Worm (Caenorhabditis elegans) whole organism, L1 larva: ENCODE data around the gene T05C12.9.
A peak's percentile ranks its signal among the peaks of the same experiment; 100 is the strongest.

Experiments
- C04F5.9 ChIP-seq: sonication (generic microtip); optimal IDR thresholded peaks from 2 replicates; lab custom pipeline; 2016; ENCODE audit warnings: missing genetic modification characterization, missing compliant biosample characterization
- aha-1 ChIP-seq: fragments of 150-350 bp; optimal IDR thresholded peaks from 2 replicates; lab custom pipeline; 2014; ENCODE audit warnings: missing biosample characterization, missing genetic modification characterization
- alr-1 ChIP-seq: fragments of 200-800 bp; sonication (Bioruptor generic); optimal IDR thresholded peaks from 2 replicates; lab custom pipeline; 2018; ENCODE audit warnings: borderline replicate concordance, mild to moderate bottlenecking, missing genetic modification characterization, missing compliant biosample characterization
- aly-2 ChIP-seq: fragments of 150-350 bp; optimal IDR thresholded peaks from 2 replicates; lab custom pipeline; 2014; ENCODE audit warnings: missing biosample characterization, missing genetic modification characterization
- ama-1 ChIP-seq: fragments of 150-350 bp; optimal IDR thresholded peaks from 2 replicates; lab custom pipeline; 2014
- blmp-1 ChIP-seq: fragments of 150-350 bp; optimal IDR thresholded peaks from 2 replicates; lab custom pipeline; 2014; ENCODE audit warnings: missing biosample characterization, missing genetic modification characterization
- ceh-63 ChIP-seq: fragments of 200-800 bp; sonication (Bioruptor generic); optimal IDR thresholded peaks from 2 replicates; lab custom pipeline; 2018; ENCODE audit warnings: mild to moderate bottlenecking, missing genetic modification characterization, missing compliant biosample characterization
- ceh-8 ChIP-seq: fragments of 200-800 bp; sonication (Bioruptor generic); optimal IDR thresholded peaks from 2 replicates; lab custom pipeline; 2018; ENCODE audit warnings: mild to moderate bottlenecking, missing genetic modification characterization, moderate library complexity, missing compliant biosample characterization
- ceh-82 ChIP-seq, 3 experiments: fragments of 150-350 bp in 1 of 3; sonication (generic microtip) in 2 of 3; optimal IDR thresholded peaks; 2 replicates each; lab custom pipeline; 2014 to 2017; ENCODE audit warnings: missing biosample characterization in 3 of 3, missing genetic modification characterization in 3 of 3
- ceh-88 ChIP-seq: fragments of 200-800 bp; sonication (Bioruptor generic); IDR thresholded peaks from 2 replicates; pipeline ENCODE4 v1.3.6; 2022; ENCODE audit warnings: missing genetic modification characterization, missing compliant biosample characterization
- ces-1 ChIP-seq: fragments of 150-350 bp; optimal IDR thresholded peaks from 2 replicates; lab custom pipeline; 2014; ENCODE audit warnings: missing biosample characterization, missing genetic modification reagents, missing genetic modification characterization
- dpl-1 ChIP-seq, 3 experiments: fragments of 150-350 bp in 2 of 3; sonication (generic microtip) in 1 of 3; optimal IDR thresholded peaks; 2 replicates each; lab custom pipeline; 2014 to 2017; ENCODE audit warnings: missing biosample characterization in 3 of 3, missing genetic modification characterization in 3 of 3, missing genetic modification reagents in 3 of 3
- efl-3 ChIP-seq: fragments of 200-800 bp; sonication (Bioruptor generic); optimal IDR thresholded peaks from 2 replicates; lab custom pipeline; 2018; ENCODE audit warnings: mild to moderate bottlenecking, missing genetic modification characterization, missing compliant biosample characterization
- egl-27 ChIP-seq, 2 experiments: fragments of 150-350 bp in 1 of 2; sonication (generic microtip); optimal IDR thresholded peaks; 3 replicates each; lab custom pipeline; 2017 to 2018; ENCODE audit warnings: missing biosample characterization in 2 of 2, missing genetic modification characterization in 2 of 2, missing genetic modification reagents in 2 of 2
- ets-5 ChIP-seq: fragments of 200-800 bp; sonication (Bioruptor generic); IDR thresholded peaks from 2 replicates; pipeline ENCODE4 v1.3.6; 2022; ENCODE audit warnings: missing genetic modification characterization, missing compliant biosample characterization
- fkh-4 ChIP-seq: sonication (generic microtip); optimal IDR thresholded peaks from 2 replicates; lab custom pipeline; 2016; ENCODE audit warnings: missing compliant biosample characterization, missing genetic modification characterization, borderline replicate concordance
- fos-1 ChIP-seq: fragments of 150-350 bp; optimal IDR thresholded peaks from 2 replicates; lab custom pipeline; 2014; ENCODE audit warnings: missing biosample characterization, missing genetic modification characterization
- hlh-4 ChIP-seq: sonication (generic microtip); optimal IDR thresholded peaks from 2 replicates; lab custom pipeline; 2016; ENCODE audit warnings: mild to moderate bottlenecking, missing genetic modification characterization, missing compliant biosample characterization
- hpl-2 ChIP-seq: fragments of 150-350 bp; optimal IDR thresholded peaks from 2 replicates; lab custom pipeline; 2014; ENCODE audit warnings: missing biosample characterization, missing genetic modification reagents, missing genetic modification characterization
- isw-1 ChIP-seq: fragments of 200-800 bp; sonication (Bioruptor generic); IDR thresholded peaks from 2 replicates; pipeline ENCODE4 v1.3.6; 2022; ENCODE audit warnings: missing genetic modification characterization, missing compliant biosample characterization
- jun-1 ChIP-seq: fragments of 150-350 bp; optimal IDR thresholded peaks from 2 replicates; lab custom pipeline; 2014; ENCODE audit warnings: missing biosample characterization, missing genetic modification reagents, missing genetic modification characterization
- lin-13 ChIP-seq: fragments of 150-350 bp; optimal IDR thresholded peaks from 2 replicates; lab custom pipeline; 2014; ENCODE audit warnings: missing biosample characterization, missing genetic modification reagents, missing genetic modification characterization
- lin-15B ChIP-seq: fragments of 150-350 bp; sonication (generic microtip); optimal IDR thresholded peaks from 3 replicates; lab custom pipeline; 2014; ENCODE audit warnings: missing biosample characterization, missing genetic modification characterization
- lin-35 ChIP-seq, 2 experiments: fragments of 150-350 bp; optimal IDR thresholded peaks; 2 replicates each; lab custom pipeline; 2014; ENCODE audit warnings: missing biosample characterization in 2 of 2, missing genetic modification characterization in 2 of 2, missing genetic modification reagents in 2 of 2
- lin-39 ChIP-seq: fragments of 150-350 bp; optimal IDR thresholded peaks from 2 replicates; lab custom pipeline; 2014; ENCODE audit warnings: missing biosample characterization, missing genetic modification reagents, missing genetic modification characterization
- lir-3 ChIP-seq: sonication (generic microtip); optimal IDR thresholded peaks from 2 replicates; lab custom pipeline; 2016; ENCODE audit warnings: mild to moderate bottlenecking, missing genetic modification characterization, moderate library complexity, missing compliant biosample characterization; ENCODE audit not compliant: poor library complexity
- lsy-2 ChIP-seq, 2 experiments: fragments of 150-350 bp; optimal IDR thresholded peaks; 2 replicates each; lab custom pipeline; 2014; ENCODE audit warnings: missing biosample characterization in 2 of 2, missing genetic modification characterization in 2 of 2
- mdl-1 ChIP-seq, 2 experiments: fragments of 150-350 bp; optimal IDR thresholded peaks; 2 replicates each; lab custom pipeline; 2014 to 2017; ENCODE audit warnings: missing biosample characterization in 2 of 2, missing genetic modification characterization in 2 of 2, inconsistent platforms in 1 of 2
- mep-1 ChIP-seq: fragments of 150-350 bp; optimal IDR thresholded peaks from 2 replicates; lab custom pipeline; 2014; ENCODE audit warnings: missing biosample characterization, missing genetic modification characterization
- nhr-12 ChIP-seq: sonication (generic microtip); optimal IDR thresholded peaks from 2 replicates; lab custom pipeline; 2017; ENCODE audit warnings: missing biosample characterization, missing genetic modification characterization
- nhr-20 ChIP-seq: sonication (generic microtip); optimal IDR thresholded peaks from 2 replicates; lab custom pipeline; 2016; ENCODE audit warnings: mild to moderate bottlenecking, missing genetic modification characterization, missing compliant biosample characterization
- nhr-237 ChIP-seq: fragments of 150-350 bp; optimal IDR thresholded peaks from 2 replicates; lab custom pipeline; 2014; ENCODE audit warnings: missing biosample characterization, missing genetic modification characterization
- nhr-28 ChIP-seq: fragments of 150-350 bp; optimal IDR thresholded peaks from 2 replicates; lab custom pipeline; 2014; ENCODE audit warnings: missing biosample characterization, missing genetic modification characterization
- nhr-47 ChIP-seq: sonication (generic microtip); optimal IDR thresholded peaks from 2 replicates; lab custom pipeline; 2016; ENCODE audit warnings: mild to moderate bottlenecking, missing genetic modification characterization, moderate library complexity, missing compliant biosample characterization
- nhr-76 ChIP-seq: sonication (generic microtip); optimal IDR thresholded peaks from 2 replicates; lab custom pipeline; 2017; ENCODE audit warnings: missing biosample characterization, missing genetic modification characterization
- nhr-84 ChIP-seq: sonication (generic microtip); optimal IDR thresholded peaks from 2 replicates; lab custom pipeline; 2017; ENCODE audit warnings: missing biosample characterization, missing genetic modification characterization
- nhr-85 ChIP-seq: sonication (generic microtip); peaks from one replicate; lab custom pipeline; 2016; ENCODE audit warnings: missing genetic modification characterization, inconsistent platforms, missing compliant biosample characterization
- pag-3 ChIP-seq: sonication (generic microtip); optimal IDR thresholded peaks from 2 replicates; lab custom pipeline; 2017; ENCODE audit warnings: missing genetic modification characterization, mild to moderate bottlenecking, missing compliant biosample characterization, antibody characterized with exemption, borderline replicate concordance; ENCODE audit not compliant: insufficient read depth
- pax-3 ChIP-seq: fragments of 200-800 bp; sonication (Bioruptor generic); optimal IDR thresholded peaks from 2 replicates; lab custom pipeline; 2018; ENCODE audit warnings: mild to moderate bottlenecking, missing genetic modification characterization, moderate library complexity, missing compliant biosample characterization
- rnt-1 ChIP-seq: sonication (generic microtip); optimal IDR thresholded peaks from 2 replicates; lab custom pipeline; 2016; ENCODE audit warnings: mild to moderate bottlenecking, missing genetic modification characterization, moderate library complexity, missing compliant biosample characterization
- skn-1 ChIP-seq: fragments of 150-350 bp; optimal IDR thresholded peaks from 2 replicates; lab custom pipeline; 2014; ENCODE audit warnings: missing biosample characterization, missing genetic modification characterization
- snpc-4 ChIP-seq: fragments of 150-350 bp; optimal IDR thresholded peaks from 2 replicates; lab custom pipeline; 2014; ENCODE audit warnings: missing biosample characterization, missing genetic modification characterization
- snu-23 ChIP-seq: sonication (generic microtip); optimal IDR thresholded peaks from 2 replicates; lab custom pipeline; 2016; ENCODE audit warnings: missing genetic modification characterization, missing compliant biosample characterization
- sox-4 ChIP-seq: sonication (generic microtip); optimal IDR thresholded peaks from 2 replicates; lab custom pipeline; 2016; ENCODE audit warnings: missing genetic modification characterization, missing compliant biosample characterization
- sptf-1 ChIP-seq: fragments of 150-350 bp; optimal IDR thresholded peaks from 2 replicates; lab custom pipeline; 2014; ENCODE audit warnings: missing biosample characterization, missing genetic modification characterization
- swsn-7 ChIP-seq: sonication (generic microtip); optimal IDR thresholded peaks from 2 replicates; lab custom pipeline; 2016; ENCODE audit warnings: missing genetic modification characterization, missing compliant biosample characterization
- tbx-2 ChIP-seq: sonication (generic microtip); optimal IDR thresholded peaks from 2 replicates; lab custom pipeline; 2016; ENCODE audit warnings: missing genetic modification characterization, missing compliant biosample characterization
- unc-130 ChIP-seq: fragments of 150-350 bp; optimal IDR thresholded peaks from 2 replicates; lab custom pipeline; 2017; ENCODE audit warnings: missing biosample characterization, missing genetic modification characterization, inconsistent platforms
- unc-30 ChIP-seq: sonication (generic microtip); optimal IDR thresholded peaks from 2 replicates; lab custom pipeline; 2017; ENCODE audit warnings: missing biosample characterization, missing genetic modification characterization
- vab-15 ChIP-seq: sonication (generic microtip); optimal IDR thresholded peaks from 2 replicates; lab custom pipeline; 2017; ENCODE audit warnings: missing genotype, mild to moderate bottlenecking, missing genetic modification characterization, missing compliant biosample characterization
- xbp-1 ChIP-seq: sonication (generic microtip); optimal IDR thresholded peaks from 2 replicates; lab custom pipeline; 2016; ENCODE audit warnings: missing genetic modification characterization, missing compliant biosample characterization
- zag-1 ChIP-seq: fragments of 150-350 bp; optimal IDR thresholded peaks from 2 replicates; lab custom pipeline; 2014; ENCODE audit warnings: missing biosample characterization, missing genetic modification characterization
- ztf-11 ChIP-seq, 2 experiments: sonication (generic microtip); optimal IDR thresholded peaks; 2 replicates each; lab custom pipeline; 2016 to 2017; ENCODE audit warnings: missing genetic modification characterization in 2 of 2, missing biosample characterization in 1 of 2, missing compliant biosample characterization in 1 of 2

T05C12.9 gene

DNA sequence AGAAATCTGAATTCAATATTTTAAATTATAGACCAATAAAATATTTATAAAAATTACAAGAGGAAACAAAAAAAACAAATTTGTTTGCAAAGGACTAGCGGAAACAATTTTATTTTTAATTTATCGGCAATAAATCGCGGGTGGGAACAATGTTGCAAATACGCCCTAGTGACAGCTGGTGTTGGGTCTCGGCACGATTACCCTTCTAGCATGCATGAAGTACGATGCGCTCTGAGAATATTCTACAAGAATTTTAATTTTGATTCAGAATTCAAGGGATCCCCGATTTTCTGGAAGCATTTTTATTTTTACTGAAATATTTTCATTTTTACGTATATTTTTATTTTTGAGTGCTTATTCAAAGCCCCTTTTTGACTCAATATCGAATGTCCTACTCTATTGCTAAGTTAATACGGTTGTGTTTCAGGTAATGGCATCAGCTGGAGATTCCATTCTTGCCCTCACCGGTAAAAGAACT, 8.0 kb downstream of the T05C12.9 start, which contains the start of the genes mig-5 and cct-1:
TSS of gene mig-5 (minus strand) at position 8 of the 478 bp plus-strand sequence.
TSS of gene cct-1 (plus strand) at position 428 of the 478 bp plus-strand sequence.
- TF ChIP-seq lin-35 (GFP tag; optimal IDR thresholded peaks at IDR 0.05; lab: Kevin White, UChicago) = peak; percentile 92 to 94
- peak; percentile 91 for TF ChIP-seq snpc-4
- TF ChIP-seq swsn-7 (tag; lab: Kevin White, UChicago) = peak; percentile 98
- TF ChIP-seq ceh-63 (GFP tag; lab: Kevin White, UChicago) = peak; percentile 90
- TF ChIP-seq ceh-82 (tag; optimal IDR thresholded peaks at IDR 0.05; lab: Kevin White, UChicago) = peak; percentile 97 to 99 (median 98)
- peak; percentile 95 for TF ChIP-seq hpl-2 (GFP tag; lab: Kevin White, UChicago)
- TF ChIP-seq nhr-85 (tag; lab: Kevin White, UChicago) = peak; percentile 99
- TF ChIP-seq unc-30 = peak; percentile 75
- TF ChIP-seq nhr-12 (tag; lab: Kevin White, UChicago) = peak; percentile 49
- TF ChIP-seq lin-39 = peak; percentile 98
- peak; percentile 78 for TF ChIP-seq aha-1
- TF ChIP-seq fkh-4 (tag; lab: Kevin White, UChicago) = peak; percentile 91
- TF ChIP-seq jun-1 (tag; lab: Kevin White, UChicago) = peak; percentile 96
- peak; percentile 99 for TF ChIP-seq isw-1
- peak; percentile 99 for TF ChIP-seq nhr-47 (tag; lab: Kevin White, UChicago)
- peak; percentile 89 for TF ChIP-seq ama-1 (lab: Kevin White, UChicago)
- peak; percentile 98 for TF ChIP-seq tbx-2
- peak; percentile 34 for TF ChIP-seq nhr-76 (tag; lab: Kevin White, UChicago)
- TF ChIP-seq nhr-20 (tag; lab: Kevin White, UChicago) = peak; percentile 99
- peak; percentile 97 for TF ChIP-seq skn-1 (tag; lab: Kevin White, UChicago)
- TF ChIP-seq efl-3 (GFP tag; lab: Kevin White, UChicago) = peak; percentile 81
- peak; percentile 73 to 88 for TF ChIP-seq egl-27 (tag; optimal IDR thresholded peaks at IDR 0.05; lab: Kevin White, UChicago)
- peak; percentile 100 for TF ChIP-seq C04F5.9 (tag; lab: Kevin White, UChicago)
- TF ChIP-seq nhr-28 (tag; lab: Kevin White, UChicago) = peak; percentile 26
- TF ChIP-seq ces-1 = peak; percentile 39
- peak; percentile 98 for TF ChIP-seq lin-15B (tag; lab: Kevin White, UChicago)
- peak; percentile 91 for TF ChIP-seq pax-3 (tag; lab: Kevin White, UChicago)
- peak; percentile 98 for TF ChIP-seq aly-2
- peak; percentile 53 for TF ChIP-seq pag-3 (tag; lab: Kevin White, UChicago)
- peak; percentile 99 for TF ChIP-seq snu-23 (GFP tag; lab: Kevin White, UChicago)
- peak; percentile 97 for TF ChIP-seq ceh-8 (GFP tag; lab: Kevin White, UChicago)
- peak; percentile 95 for TF ChIP-seq lir-3 (tag; lab: Kevin White, UChicago)
- peak; percentile 12 for TF ChIP-seq hlh-4 (tag; lab: Kevin White, UChicago)
- peak; percentile 95 for TF ChIP-seq nhr-237
- TF ChIP-seq fos-1 (tag; lab: Kevin White, UChicago) = peak; percentile 95
- peak in 1 of 2 experiments; percentile 95 for TF ChIP-seq mdl-1 (tag; optimal IDR thresholded peaks at IDR 0.05; lab: Kevin White, UChicago)
- TF ChIP-seq alr-1 (tag; lab: Kevin White, UChicago) = no peak
- TF ChIP-seq sptf-1 (tag; lab: Kevin White, UChicago) = no peak
- no peak for TF ChIP-seq nhr-84
- peak; percentile 96 for TF ChIP-seq ceh-88 (GFP tag; lab: Robert Waterston, UW)
- peak; percentile 92 for TF ChIP-seq blmp-1 (tag; lab: Kevin White, UChicago)
- peak; percentile 94 for TF ChIP-seq vab-15 (tag; lab: Kevin White, UChicago)
- TF ChIP-seq dpl-1 (GFP tag; optimal IDR thresholded peaks at IDR 0.05; lab: Kevin White, UChicago) = peak; percentile 87 to 93 (median 89)
- peak; percentile 98 for TF ChIP-seq rnt-1
- peak; percentile 94 for TF ChIP-seq sox-4 (tag; lab: Kevin White, UChicago)
- peak; percentile 100 for TF ChIP-seq lsy-2 (tag; optimal IDR thresholded peaks at IDR 0.05; lab: Kevin White, UChicago)
- peak; percentile 97 for TF ChIP-seq lin-13 (GFP tag; lab: Kevin White, UChicago)
- peak; percentile 40 to 87 for TF ChIP-seq ztf-11 (tag; optimal IDR thresholded peaks at IDR 0.05; lab: Kevin White, UChicago)
- TF ChIP-seq unc-130 = peak; percentile 100
- peak; percentile 98 for TF ChIP-seq xbp-1 (tag; lab: Kevin White, UChicago)
- TF ChIP-seq zag-1 (tag; lab: Kevin White, UChicago) = peak; percentile 87
- peak; percentile 99 for TF ChIP-seq mep-1 (tag; lab: Kevin White, UChicago)
- TF ChIP-seq ets-5 = no peak
